Fruit fly (Drosophila melanogaster) whole organism, adult: ENCODE measurements around the gene Arpc1.

Experiments used
- CG14711 ChIP-seq: fragments of 200-800 bp; sonication (Bioruptor generic); optimal IDR thresholded peaks from 2 replicates; lab custom pipeline; 2018; ENCODE audit warnings: missing biosample characterization, mild to moderate bottlenecking, missing genetic modification characterization, moderate library complexity
- CG5204 ChIP-seq: fragments of 200-800 bp; sonication (Bioruptor generic); optimal IDR thresholded peaks from 2 replicates; lab custom pipeline; 2016; ENCODE audit warnings: missing biosample characterization, missing genetic modification characterization
- CG7101 ChIP-seq: fragments of 200-800 bp; sonication (Bioruptor generic); optimal IDR thresholded peaks from 2 replicates; lab custom pipeline; 2018; ENCODE audit warnings: missing biosample characterization, mild to moderate bottlenecking, missing genetic modification characterization, moderate library complexity
- Mnt ChIP-seq: fragments of 200-800 bp; sonication (Bioruptor generic); optimal IDR thresholded peaks from 2 replicates; lab custom pipeline; 2016; ENCODE audit warnings: missing biosample characterization, mild to moderate bottlenecking, missing genetic modification characterization
- kay ChIP-seq: fragments of 200-800 bp; sonication (Bioruptor generic); peaks from one replicate; lab custom pipeline; 2016; ENCODE audit warnings: missing biosample characterization, missing genetic modification characterization, borderline replicate concordance
- ovo ChIP-seq: fragments of 200-800 bp; sonication (Bioruptor generic); optimal IDR thresholded peaks from 2 replicates; lab custom pipeline; 2016; ENCODE audit warnings: missing biosample characterization, missing genetic modification characterization
- toe ChIP-seq: fragments of 200-800 bp; sonication (Bioruptor generic); optimal IDR thresholded peaks from 2 replicates; lab custom pipeline; 2016; ENCODE audit warnings: missing biosample characterization, missing genetic modification characterization

dm6 chr2L:13779795-13780108 is 49.8 kb downstream of the Arpc1 start:
- TF ChIP-seq kay (GFP tag; lab: Kevin White, UChicago) (no peak), CG14711 (tag; lab: Kevin White, UChicago) (no peak), Mnt (GFP tag; lab: Kevin White, UChicago) (peak; percentile 100), CG5204 (no peak), CG7101 (no peak), toe (GFP tag; lab: Kevin White, UChicago) (no peak), ovo (GFP tag; lab: Kevin White, UChicago) (peak; percentile 57)
